Fruit fly (Drosophila melanogaster) whole organism, embryonic: ENCODE results near the gene VhaPPA1-2.
A peak's percentile ranks its signal among the peaks of the same experiment; 100 is the strongest.

Experiments
- C15 ChIP-seq: fragments of 200-800 bp; sonication (Bioruptor generic); IDR thresholded peaks from 3 replicates; pipeline ENCODE4 v1.3.6; 2022; ENCODE audit warnings: missing biosample characterization, missing genetic modification characterization
- CG1024 ChIP-seq: fragments of 200-800 bp; sonication (Bioruptor generic); IDR thresholded peaks from 2 replicates; pipeline ENCODE4 v1.3.6; 2022; ENCODE audit warnings: missing biosample characterization, missing genetic modification characterization
- CG10321 ChIP-seq: fragments of 200-800 bp; sonication (Bioruptor generic); IDR thresholded peaks from 2 replicates; pipeline ENCODE4 v1.3.6; 2022; ENCODE audit warnings: missing biosample characterization, missing genetic modification characterization
- CG10366 ChIP-seq: fragments of 200-800 bp; sonication (Bioruptor generic); IDR thresholded peaks from 2 replicates; pipeline ENCODE4 v1.3.6; 2022; ENCODE audit warnings: missing biosample characterization, missing genetic modification characterization
- CG10979 ChIP-seq: fragments of 200-800 bp; sonication (Bioruptor generic); optimal IDR thresholded peaks from 2 replicates; lab custom pipeline; 2018; ENCODE audit warnings: missing biosample characterization, mild to moderate bottlenecking, missing genetic modification characterization, moderate library complexity
- CG11723 ChIP-seq: fragments of 200-800 bp; sonication (Bioruptor generic); optimal IDR thresholded peaks from 2 replicates; lab custom pipeline; 2017; ENCODE audit warnings: missing biosample characterization, mild to moderate bottlenecking, missing genetic modification characterization
- CG12659 ChIP-seq: fragments of 200-800 bp; sonication (Bioruptor generic); optimal IDR thresholded peaks from 3 replicates; lab custom pipeline; 2017; ENCODE audit warnings: mild to moderate bottlenecking, missing biosample characterization, missing genetic modification reagents, missing genetic modification characterization
- CG13775 ChIP-seq: fragments of 200-800 bp; sonication (Bioruptor generic); optimal IDR thresholded peaks from 3 replicates; lab custom pipeline; 2017; ENCODE audit warnings: missing biosample characterization, mild to moderate bottlenecking, missing genetic modification characterization
- CG14710 ChIP-seq: fragments of 200-800 bp; sonication (Bioruptor generic); optimal IDR thresholded peaks from 3 replicates; lab custom pipeline; 2019; ENCODE audit warnings: missing biosample characterization, mild to moderate bottlenecking, missing genetic modification characterization, moderate library complexity
- CG17802 ChIP-seq: fragments of 200-800 bp; sonication (Bioruptor generic); optimal IDR thresholded peaks from 2 replicates; lab custom pipeline; 2018; ENCODE audit warnings: missing biosample characterization, mild to moderate bottlenecking, missing genetic modification characterization, moderate library complexity
- CG17912 ChIP-seq: fragments of 200-800 bp; sonication (Bioruptor generic); optimal IDR thresholded peaks from 2 replicates; lab custom pipeline; 2018; ENCODE audit warnings: missing biosample characterization, mild to moderate bottlenecking, missing genetic modification characterization
- CG18764 ChIP-seq: fragments of 200-800 bp; sonication (Bioruptor generic); optimal IDR thresholded peaks from 3 replicates; lab custom pipeline; 2016; ENCODE audit warnings: missing biosample characterization, missing genetic modification characterization
- CG2116 ChIP-seq: fragments of 200-800 bp; sonication (Bioruptor generic); optimal IDR thresholded peaks from 3 replicates; lab custom pipeline; 2018; ENCODE audit warnings: missing biosample characterization, mild to moderate bottlenecking, missing genetic modification characterization
- CG3726 ChIP-seq: fragments of 200-800 bp; sonication (Bioruptor generic); IDR thresholded peaks from 3 replicates; pipeline ENCODE4, ENCODE4 v1.3.6; 2022; ENCODE audit warnings: missing biosample characterization, missing genetic modification characterization
- CG4424 ChIP-seq: fragments of 200-800 bp; sonication (Bioruptor generic); optimal IDR thresholded peaks from 3 replicates; lab custom pipeline; 2016; ENCODE audit warnings: missing biosample characterization, missing genetic modification characterization
- CG4617 ChIP-seq: fragments of 200-800 bp; sonication (Bioruptor generic); optimal IDR thresholded peaks from 3 replicates; lab custom pipeline; 2016; ENCODE audit warnings: missing biosample characterization, missing genetic modification characterization, borderline replicate concordance
- CG6175 ChIP-seq: fragments of 200-800 bp; sonication (Bioruptor generic); IDR thresholded peaks from 3 replicates; pipeline ENCODE4 v1.3.6; 2022; ENCODE audit warnings: missing biosample characterization, missing genetic modification characterization
- CG6272 ChIP-seq: fragments of 200-800 bp; sonication (Bioruptor generic); IDR thresholded peaks from 2 replicates; pipeline ENCODE4 v1.3.6; 2022; ENCODE audit warnings: missing biosample characterization, missing genetic modification characterization
- CG7745 ChIP-seq: fragments of 200-800 bp; sonication (Bioruptor generic); optimal IDR thresholded peaks from 2 replicates; lab custom pipeline; 2018; ENCODE audit warnings: missing biosample characterization, mild to moderate bottlenecking, missing genetic modification characterization, moderate library complexity
- CG8478 ChIP-seq: fragments of >200 bp; optimal IDR thresholded peaks from 2 replicates; lab custom pipeline; 2018
- CG9817 ChIP-seq: fragments of 200-800 bp; sonication (Bioruptor generic); optimal IDR thresholded peaks from 2 replicates; lab custom pipeline; 2018; ENCODE audit warnings: missing biosample characterization, mild to moderate bottlenecking, missing genetic modification characterization, moderate library complexity
- CTCF ChIP-seq: fragments of 200-800 bp; sonication (Bioruptor generic); optimal IDR thresholded peaks from 2 replicates; lab custom pipeline; 2017; ENCODE audit warnings: missing biosample characterization, mild to moderate bottlenecking, missing genetic modification characterization, moderate library complexity
- CrebB ChIP-seq: fragments of 200-800 bp; sonication (Bioruptor generic); optimal IDR thresholded peaks from 3 replicates; lab custom pipeline; 2018; ENCODE audit warnings: missing biosample characterization, mild to moderate bottlenecking, missing genetic modification characterization
- Eip74EF ChIP-seq, 2 experiments: fragments of 200-800 bp in 1 of 2; fragments of >200 bp in 1 of 2; sonication (Bioruptor generic) in 1 of 2; optimal IDR thresholded peaks; 2 replicates each; lab custom pipeline; 2017 to 2019; ENCODE audit warnings: missing biosample characterization in 2 of 2, missing genetic modification characterization in 2 of 2, mild to moderate bottlenecking in 1 of 2, moderate library complexity in 1 of 2
- Ets97D ChIP-seq: fragments of 200-800 bp; sonication (Bioruptor generic); optimal IDR thresholded peaks from 3 replicates; lab custom pipeline; 2016; ENCODE audit warnings: missing biosample characterization, missing genetic modification characterization
- Fer2 ChIP-seq: fragments of 200-800 bp; sonication (Bioruptor generic); optimal IDR thresholded peaks from 2 replicates; lab custom pipeline; 2018; ENCODE audit warnings: missing biosample characterization, mild to moderate bottlenecking, missing genetic modification characterization, moderate library complexity
- HLH54F ChIP-seq: fragments of 200-800 bp; sonication (Bioruptor generic); optimal IDR thresholded peaks from 3 replicates; lab custom pipeline; 2016; ENCODE audit warnings: missing biosample characterization, missing genetic modification characterization
- MBD-R2 ChIP-seq: fragments of 200-800 bp; sonication (Bioruptor generic); IDR thresholded peaks from 2 replicates; pipeline ENCODE4 v1.3.6; 2022; ENCODE audit warnings: missing biosample characterization, missing genetic modification characterization
- MTF-1 ChIP-seq: fragments of 200-800 bp; sonication (Bioruptor generic); optimal IDR thresholded peaks from 2 replicates; lab custom pipeline; 2018; ENCODE audit warnings: missing biosample characterization, mild to moderate bottlenecking, missing genetic modification characterization, borderline replicate concordance
- TFAM ChIP-seq: fragments of 200-800 bp; sonication (Bioruptor generic); optimal IDR thresholded peaks from 2 replicates; lab custom pipeline; 2017; ENCODE audit warnings: missing biosample characterization, missing genetic modification characterization, inconsistent platforms
- az2 ChIP-seq: fragments of 200-800 bp; sonication (Bioruptor generic); optimal IDR thresholded peaks from 3 replicates; lab custom pipeline; 2016; ENCODE audit warnings: missing biosample characterization, missing genetic modification characterization
- bcd ChIP-seq: fragments of 200-800 bp; sonication (Bioruptor generic); optimal IDR thresholded peaks from 2 replicates; lab custom pipeline; 2017; ENCODE audit warnings: missing biosample characterization, mild to moderate bottlenecking, missing genetic modification characterization
- bsh ChIP-seq, 2 experiments: fragments of 200-800 bp; sonication (Bioruptor generic); optimal IDR thresholded peaks; 2 replicates each; lab custom pipeline; 2017 to 2018; ENCODE audit warnings: mild to moderate bottlenecking in 2 of 2, missing biosample characterization in 2 of 2, missing genetic modification characterization in 2 of 2, moderate library complexity in 1 of 2
- chn ChIP-seq: fragments of 200-800 bp; sonication (Bioruptor generic); optimal IDR thresholded peaks from 2 replicates; lab custom pipeline; 2016; ENCODE audit warnings: missing biosample characterization, missing genetic modification characterization
- dm ChIP-seq: fragments of 200-800 bp; sonication (Bioruptor generic); optimal IDR thresholded peaks from 3 replicates; lab custom pipeline; 2016; ENCODE audit warnings: missing biosample characterization, missing genetic modification characterization
- dysf ChIP-seq: fragments of 200-800 bp; sonication (Bioruptor generic); IDR thresholded peaks from 3 replicates; pipeline ENCODE4 v1.3.6; 2022; ENCODE audit warnings: missing biosample characterization, missing genetic modification characterization
- en ChIP-seq: fragments of 200-800 bp; sonication (Bioruptor generic); optimal IDR thresholded peaks from 2 replicates; lab custom pipeline; 2016; ENCODE audit warnings: missing biosample characterization, missing genetic modification characterization
- fd3F ChIP-seq: fragments of 200-800 bp; sonication (Bioruptor generic); optimal IDR thresholded peaks from 2 replicates; lab custom pipeline; 2018; ENCODE audit warnings: missing biosample characterization, mild to moderate bottlenecking, missing genetic modification characterization, moderate library complexity
- fru ChIP-seq: fragments of >200 bp; optimal IDR thresholded peaks from 2 replicates; lab custom pipeline; 2017
- grn ChIP-seq: fragments of 200-800 bp; sonication (Bioruptor generic); optimal IDR thresholded peaks from 3 replicates; lab custom pipeline; 2017; ENCODE audit warnings: missing biosample characterization, missing genetic modification characterization
- h ChIP-seq: fragments of >200 bp; optimal IDR thresholded peaks from 2 replicates; lab custom pipeline; 2017
- jing ChIP-seq: fragments of 200-800 bp; sonication (Bioruptor generic); optimal IDR thresholded peaks from 2 replicates; lab custom pipeline; 2018; ENCODE audit warnings: missing biosample characterization, mild to moderate bottlenecking, missing genetic modification characterization
- klu ChIP-seq: fragments of 200-800 bp; sonication (Bioruptor generic); IDR thresholded peaks from 2 replicates; pipeline ENCODE4 v1.3.6; 2022; ENCODE audit warnings: missing biosample characterization, missing genetic modification characterization
- lilli ChIP-seq: fragments of 200-800 bp; sonication (Bioruptor generic); optimal IDR thresholded peaks from 3 replicates; lab custom pipeline; 2016; ENCODE audit warnings: missing biosample characterization, missing genetic modification characterization
- mirr ChIP-seq: fragments of 200-800 bp; sonication (Bioruptor generic); optimal IDR thresholded peaks from 3 replicates; lab custom pipeline; 2018; ENCODE audit warnings: missing biosample characterization, mild to moderate bottlenecking, missing genetic modification characterization
- nerfin-1 ChIP-seq: fragments of 200-800 bp; sonication (Bioruptor generic); optimal IDR thresholded peaks from 3 replicates; lab custom pipeline; 2019; ENCODE audit warnings: missing biosample characterization, mild to moderate bottlenecking, missing genetic modification characterization, moderate library complexity
- oc ChIP-seq: fragments of 200-800 bp; sonication (Bioruptor generic); optimal IDR thresholded peaks from 2 replicates; lab custom pipeline; 2018; ENCODE audit warnings: missing biosample characterization, mild to moderate bottlenecking, missing genetic modification characterization, moderate library complexity
- rib ChIP-seq: fragments of 200-800 bp; sonication (Bioruptor generic); IDR thresholded peaks from 2 replicates; pipeline ENCODE4 v1.3.6; 2022; ENCODE audit warnings: missing biosample characterization, missing genetic modification characterization
- sisA ChIP-seq: fragments of 200-800 bp; sonication (Bioruptor generic); IDR thresholded peaks from 2 replicates; pipeline ENCODE4 v1.3.6; 2022; ENCODE audit warnings: missing biosample characterization, missing genetic modification characterization
- trem ChIP-seq: fragments of 200-800 bp; optimal IDR thresholded peaks from 3 replicates; lab custom pipeline; 2019; ENCODE audit warnings: missing biosample characterization, mild to moderate bottlenecking, missing genetic modification characterization, moderate library complexity
- twi ChIP-seq: fragments of 200-800 bp; optimal IDR thresholded peaks from 2 replicates; lab custom pipeline; 2019; ENCODE audit warnings: missing biosample characterization, mild to moderate bottlenecking, missing genetic modification characterization, moderate library complexity
- vnd ChIP-seq: fragments of 200-800 bp; sonication (Bioruptor generic); IDR thresholded peaks from 3 replicates; pipeline ENCODE4 v1.3.6; 2022; ENCODE audit warnings: missing biosample characterization, missing genetic modification characterization; ENCODE audit not compliant: partially characterized antibody

Gene VhaPPA1-2

DNA sequence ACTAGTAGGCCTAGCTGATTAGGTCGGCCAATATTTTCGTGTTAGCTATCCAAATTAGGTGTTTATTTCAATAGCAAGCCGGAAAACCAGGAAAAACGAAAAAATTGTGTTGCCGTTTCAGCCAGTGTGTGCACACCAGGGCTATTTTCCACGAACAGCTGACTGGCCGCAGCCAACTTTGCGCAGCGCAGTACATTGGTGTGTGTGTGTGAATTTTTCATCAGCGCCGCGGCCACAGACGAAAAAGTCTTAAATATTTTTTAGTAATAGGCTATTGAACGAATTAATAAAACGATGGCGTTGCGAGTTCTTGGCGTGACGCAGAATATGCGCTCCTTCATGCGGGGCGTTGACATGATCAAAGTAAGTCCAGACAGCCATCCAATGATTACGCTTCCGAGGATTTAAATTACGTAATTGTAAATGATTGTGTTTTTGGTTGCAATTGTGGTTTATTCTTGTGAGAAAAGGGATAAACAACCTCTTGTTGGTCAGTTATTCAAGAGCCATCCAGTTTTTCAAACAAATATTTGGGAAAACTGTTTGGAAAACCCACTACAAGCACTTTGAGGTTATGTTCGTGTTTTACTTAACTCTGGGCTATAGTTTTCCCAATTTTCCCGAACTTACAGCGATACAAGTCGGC is 9.9 kb downstream of the VhaPPA1-2 start, which contains the start of the genes CycC and UQCR-C1:
Gene CycC (minus strand): TSS at position 142 of the 646 bp plus-strand sequence.
Gene UQCR-C1 (plus strand): TSS at position 168 of the 646 bp plus-strand sequence.
- no peak for TF ChIP-seq CG11723 (GFP tag; lab: Kevin White, UChicago)
- no peak for TF ChIP-seq CG3726 (GFP tag; lab: Robert Waterston, UW)
- TF ChIP-seq CG6272 = no peak
- TF ChIP-seq Fer2 (tag; lab: Kevin White, UChicago) = no peak
- TF ChIP-seq CG9817 (tag; lab: Kevin White, UChicago) = no peak
- no peak for TF ChIP-seq twi (tag; lab: Kevin White, UChicago)
- TF ChIP-seq lilli = no peak
- no peak for TF ChIP-seq fd3F (GFP tag; lab: Kevin White, UChicago)
- no peak for TF ChIP-seq dysf (GFP tag; lab: Robert Waterston, UW)
- no peak for TF ChIP-seq bcd
- no peak for TF ChIP-seq CG10321 (GFP tag; lab: Robert Waterston, UW)
- TF ChIP-seq MBD-R2 (GFP tag; lab: Robert Waterston, UW) = peak; percentile 99
- no peak for TF ChIP-seq CG18764 (GFP tag; lab: Kevin White, UChicago)
- peak; percentile 100 for TF ChIP-seq CG14710 (tag; lab: Kevin White, UChicago)
- no peak for TF ChIP-seq CrebB (tag; lab: Kevin White, UChicago)
- peak; percentile 23 for TF ChIP-seq CG12659
- no peak for TF ChIP-seq en (GFP tag; lab: Kevin White, UChicago)
- no peak for TF ChIP-seq vnd
- TF ChIP-seq Eip74EF (GFP tag; optimal IDR thresholded peaks at IDR 0.05; lab: Kevin White, UChicago) = no peak
- no peak for TF ChIP-seq grn (GFP tag; lab: Kevin White, UChicago)
- TF ChIP-seq C15 (GFP tag; lab: Robert Waterston, UW) = no peak
- TF ChIP-seq CG10366 (GFP tag; lab: Robert Waterston, UW) = no peak
- no peak for TF ChIP-seq oc (tag; lab: Kevin White, UChicago)
- no peak for TF ChIP-seq bsh (GFP tag; optimal IDR thresholded peaks at IDR 0.05; lab: Kevin White, UChicago)
- no peak for TF ChIP-seq az2
- TF ChIP-seq dm (GFP tag; lab: Kevin White, UChicago) = peak; percentile 15
- no peak for TF ChIP-seq CG4424 (GFP tag; lab: Kevin White, UChicago)
- TF ChIP-seq CG2116 (GFP tag; lab: Kevin White, UChicago) = peak; percentile 35
- no peak for TF ChIP-seq chn (GFP tag; lab: Kevin White, UChicago)
- no peak for TF ChIP-seq CG17912 (GFP tag; lab: Kevin White, UChicago)
- no peak for TF ChIP-seq h (lab: Kevin White, UChicago)
- no peak for TF ChIP-seq CG13775 (GFP tag; lab: Kevin White, UChicago)
- peak; percentile 42 for TF ChIP-seq nerfin-1 (tag; lab: Kevin White, UChicago)
- TF ChIP-seq CG17802 (tag; lab: Kevin White, UChicago) = peak; percentile 11
- TF ChIP-seq CG1024 (GFP tag; lab: Robert Waterston, UW) = no peak
- no peak for TF ChIP-seq CG8478 (lab: Kevin White, UChicago)
- no peak for TF ChIP-seq rib (GFP tag; lab: Robert Waterston, UW)
- peak; percentile 5 for TF ChIP-seq CG10979 (tag; lab: Kevin White, UChicago)
- no peak for TF ChIP-seq HLH54F (GFP tag; lab: Kevin White, UChicago)
- TF ChIP-seq fru (lab: Kevin White, UChicago) = no peak
- no peak for TF ChIP-seq jing (GFP tag; lab: Kevin White, UChicago)
- no peak for TF ChIP-seq CG7745 (tag; lab: Kevin White, UChicago)
- no peak for TF ChIP-seq sisA
- TF ChIP-seq Ets97D (GFP tag; lab: Kevin White, UChicago) = peak; percentile 33
- no peak for TF ChIP-seq CG6175 (GFP tag; lab: Robert Waterston, UW)
- no peak for TF ChIP-seq mirr
- no peak for TF ChIP-seq TFAM
- TF ChIP-seq klu (GFP tag; lab: Robert Waterston, UW) = no peak
- TF ChIP-seq MTF-1 (GFP tag; lab: Kevin White, UChicago) = peak; percentile 13
- peak; percentile 91 for TF ChIP-seq CG4617
- peak; percentile 25 for TF ChIP-seq trem (tag; lab: Kevin White, UChicago)
- TF ChIP-seq CTCF = peak; percentile 20
